Worm (Caenorhabditis elegans): ENCODE data around the gene dsh-2.

The dsh-2 gene

DNA sequence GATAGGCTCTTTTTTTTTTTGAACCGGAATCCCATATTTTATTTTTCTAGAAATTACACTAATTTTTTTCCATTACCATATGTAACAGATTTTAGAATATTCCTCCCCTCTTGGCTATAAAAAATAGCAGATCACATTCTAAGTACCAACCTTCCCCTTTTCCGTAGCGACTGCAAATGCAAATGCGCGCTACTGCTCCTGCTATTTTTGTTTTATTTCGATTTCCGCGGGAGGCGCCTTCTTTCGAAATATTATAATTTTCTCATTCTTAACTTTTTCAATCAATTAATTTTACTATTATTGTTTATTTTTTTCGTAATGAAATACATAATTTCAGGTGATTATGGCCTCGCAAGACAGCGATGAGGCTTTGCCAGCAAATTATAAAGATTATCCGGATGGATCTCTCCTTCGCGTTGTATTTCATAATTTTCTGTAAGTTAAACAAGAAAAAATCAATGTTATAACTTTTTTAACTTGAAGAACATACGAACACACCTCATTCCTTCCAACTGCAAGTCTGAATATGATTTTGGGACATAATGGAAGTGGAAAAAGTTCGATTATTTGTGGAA is 19.1 kb downstream of the dsh-2 start, which contains the start of gene smc-5 (continued):
- TF ChIP-seq mel-28 (tag; optimal IDR thresholded peaks at IDR 0.05; ENCODE audit: borderline replicate concordance) (no peak), nfyb-1 (GFP tag; IDR thresholded peaks at IDR 0.05) (no peak), hlh-26 (GFP tag; conservative IDR thresholded peaks at IDR 0.05) (no peak)

DNA sequence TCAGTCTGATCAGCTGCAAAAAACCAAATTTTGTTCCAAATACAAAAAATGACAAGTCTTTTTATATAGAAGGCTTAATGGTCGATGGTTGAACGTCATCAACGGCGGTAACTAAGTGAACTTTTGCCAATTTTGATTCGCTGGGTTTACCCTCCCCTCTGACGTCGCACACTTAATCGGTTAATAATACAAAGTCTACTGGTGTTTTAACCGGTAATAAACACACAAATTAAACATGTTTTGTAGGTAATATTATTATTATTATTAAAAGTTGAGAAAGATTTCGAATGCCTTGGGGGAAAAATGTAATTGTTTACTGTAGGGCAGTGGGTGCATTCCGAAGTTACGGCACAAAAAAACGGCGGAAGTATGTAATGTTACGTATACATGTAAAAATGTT is 20.3 kb downstream of the dsh-2 start, which contains the start of gene pho-12:
Gene pho-12 (minus strand): TSS at position 101 of the 400 bp plus-strand sequence.
- no peak for TF ChIP-seq athp-1 (tag; optimal IDR thresholded peaks at IDR 0.05)
- no peak for TF ChIP-seq attf-6 (GFP tag; IDR thresholded peaks at IDR 0.05)

DNA sequence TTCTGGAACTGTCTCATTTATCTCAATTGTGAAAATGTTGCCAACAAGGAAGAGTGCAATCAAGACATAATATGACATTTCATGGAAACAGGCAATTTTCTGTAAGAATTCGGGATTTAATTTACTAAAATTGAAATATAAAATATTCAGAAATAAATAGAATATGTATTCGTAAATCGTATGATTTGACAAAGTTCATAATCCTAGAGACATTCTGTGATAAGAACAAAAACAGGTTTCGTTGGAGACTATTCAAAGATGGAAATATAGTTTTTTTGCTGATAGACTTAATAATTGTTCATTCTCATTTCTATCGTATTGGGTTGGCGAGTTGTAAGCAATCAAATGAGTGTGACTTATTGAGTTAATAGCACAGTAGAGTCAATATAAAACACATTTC is 22.9 kb downstream of the dsh-2 start, which contains the start of gene C27A2.12:
Gene C27A2.12 (minus strand): TSS at position 101 of the 400 bp plus-strand sequence.
- TF ChIP-seq aptf-3 (GFP tag; IDR thresholded peaks at IDR 0.05) (no peak), ceh-79 (tag; optimal IDR thresholded peaks at IDR 0.05) (no peak), nhr-27 (tag; optimal IDR thresholded peaks at IDR 0.05) (no peak), Y67H2A.10 (GFP tag; conservative IDR thresholded peaks at IDR 0.05) (no peak), cebp-1 (GFP tag; IDR thresholded peaks at IDR 0.05) (no peak), cebp-1 (tag; optimal IDR thresholded peaks at IDR 0.05) (no peak), F52B5.7 (tag; optimal IDR thresholded peaks at IDR 0.05) (no peak), attf-6 (GFP tag; IDR thresholded peaks at IDR 0.05) (no peak), ztf-22 (GFP tag; optimal IDR thresholded peaks at IDR 0.05) (no peak), nhr-179 (tag; optimal IDR thresholded peaks at IDR 0.05) (no peak), F33H1.4 (GFP tag; IDR thresholded peaks at IDR 0.05) (no peak), madf-6 (GFP tag; IDR thresholded peaks at IDR 0.05) (no peak), B0336.3 (GFP tag; IDR thresholded peaks at IDR 0.05) (no peak), him-1 (tag; optimal IDR thresholded peaks at IDR 0.05) (no peak)

DNA sequence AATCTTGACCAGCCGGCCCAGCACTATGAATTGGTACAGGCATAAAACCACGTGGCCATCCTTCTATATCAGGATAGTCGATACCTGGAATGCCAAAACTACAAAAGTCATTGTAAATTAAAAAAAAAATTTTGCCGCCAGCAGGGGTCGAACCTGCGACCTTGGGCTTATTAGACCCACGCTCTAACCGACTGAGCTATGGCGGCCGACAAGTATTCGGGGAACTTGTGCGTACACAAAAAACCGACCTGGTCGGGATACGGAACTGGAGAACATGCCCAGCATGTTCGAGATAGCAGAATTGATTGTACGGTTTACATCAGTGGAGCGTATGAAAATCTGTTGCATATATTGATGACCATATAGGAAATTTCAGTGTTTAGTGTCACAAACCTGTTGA is 23.7 kb downstream of the dsh-2 start:
- TF ChIP-seq zim-3 (tag; optimal IDR thresholded peaks at IDR 0.05) (peak; percentile 38), tbp1 (GFP tag; optimal IDR thresholded peaks at IDR 0.05) (peak; percentile 99), ceh-91 (GFP tag; IDR thresholded peaks at IDR 0.05) (peak; percentile 55; the same call in 1 of the 2 replicates), hmg-1.2 (GFP tag; IDR thresholded peaks at IDR 0.05) (peak; percentile 74), nhr-179 (tag; optimal IDR thresholded peaks at IDR 0.05) (no peak), unc-62 (GFP tag; optimal IDR thresholded peaks at IDR 0.05) (no peak), pha-4 (tag; optimal IDR thresholded peaks at IDR 0.05) (no peak), hlh-12 (tag; optimal IDR thresholded peaks at IDR 0.05) (no peak), snpc-3.4 (tag; optimal IDR thresholded peaks at IDR 0.05) (peak; percentile 98), madf-10 (tag; optimal IDR thresholded peaks at IDR 0.05) (peak; percentile 40), him-1 (tag; optimal IDR thresholded peaks at IDR 0.05) (peak; percentile 91), hrde-1 (tag; optimal IDR thresholded peaks at IDR 0.05; ENCODE audit: borderline replicate concordance) (peak; percentile 20), ztf-26 (tag; optimal IDR thresholded peaks at IDR 0.05) (peak; percentile 63), efl-1 (GFP tag; optimal IDR thresholded peaks at IDR 0.05) (no peak), F55B11.4 (tag; optimal IDR thresholded peaks at IDR 0.05; ENCODE audit: borderline replicate concordance, insufficient read depth) (no peak), ZK185.1 (tag; optimal IDR thresholded peaks at IDR 0.05; ENCODE audit: poor library complexity, severe bottlenecking) (peak; percentile 26), lsy-27 (tag; optimal IDR thresholded peaks at IDR 0.05; ENCODE audit: borderline replicate concordance, insufficient read depth) (no peak), ztf-3 (GFP tag; optimal IDR thresholded peaks at IDR 0.05) (no peak), F57A8.1 (GFP tag; optimal IDR thresholded peaks at IDR 0.05) (no peak), rpc-1 (optimal IDR thresholded peaks at IDR 0.05) (peak; percentile 58), rpc-1 (tag; optimal IDR thresholded peaks at IDR 0.05) (peak; percentile 66), nfya-1 (tag; optimal IDR thresholded peaks at IDR 0.05; ENCODE audit: borderline replicate concordance, insufficient read depth) (no peak), B0019.2 (GFP tag; conservative IDR thresholded peaks at IDR 0.05) (0 out of 2 replicates have a peak, but pooled peaks have one; percentile 43), snpc-4 (GFP tag; optimal IDR thresholded peaks at IDR 0.05) (peak; percentile 98), snpc-4 (tag; optimal IDR thresholded peaks at IDR 0.05) (peak; percentile 99), rcor-1 (GFP tag; IDR thresholded peaks at IDR 0.05) (peak; percentile 83), xnd-1 (tag; optimal IDR thresholded peaks at IDR 0.05) (peak; percentile 2), C06A6.2 (GFP tag; conservative IDR thresholded peaks at IDR 0.05) (peak; percentile 63)
